Worm (Caenorhabditis elegans) whole organism, late embryonic: Measurements from ENCODE around the gene Y14H12B.2.

Experiments used
- C08G9.2 ChIP-seq: sonication (generic microtip); optimal IDR thresholded peaks from 2 replicates; lab custom pipeline; 2016; ENCODE audit warnings: mild to moderate bottlenecking, missing genetic modification characterization, moderate library complexity, missing compliant biosample characterization
- C38D4.7 ChIP-seq: fragments of 200-800 bp; sonication (Bioruptor generic); optimal IDR thresholded peaks from 2 replicates; lab custom pipeline; 2018; ENCODE audit warnings: mild to moderate bottlenecking, missing genetic modification characterization, moderate library complexity, missing compliant biosample characterization
- T23F11.4 ChIP-seq: fragments of 200-800 bp; sonication (Bioruptor generic); optimal IDR thresholded peaks from 2 replicates; lab custom pipeline; 2018; ENCODE audit warnings: mild to moderate bottlenecking, missing genetic modification characterization, missing compliant biosample characterization
- ama-1 ChIP-seq: fragments of 150-350 bp; optimal IDR thresholded peaks from 2 replicates; lab custom pipeline; 2014
- ceh-14 ChIP-seq: sonication (generic microtip); optimal IDR thresholded peaks from 2 replicates; lab custom pipeline; 2016; ENCODE audit warnings: missing genotype, missing genetic modification characterization, missing compliant biosample characterization
- ceh-2 ChIP-seq: sonication (generic microtip); optimal IDR thresholded peaks from 2 replicates; lab custom pipeline; 2016; ENCODE audit warnings: missing genotype, missing genetic modification characterization, missing compliant biosample characterization
- ceh-31 ChIP-seq: sonication (generic microtip); optimal IDR thresholded peaks from 2 replicates; lab custom pipeline; 2016; ENCODE audit warnings: missing genetic modification characterization, missing compliant biosample characterization
- ceh-34 ChIP-seq: sonication (generic microtip); optimal IDR thresholded peaks from 2 replicates; lab custom pipeline; 2016; ENCODE audit warnings: mild to moderate bottlenecking, missing genetic modification characterization, missing compliant biosample characterization
- ceh-45 ChIP-seq: fragments of 200-800 bp; sonication (Bioruptor generic); IDR thresholded peaks from 2 replicates; pipeline ENCODE4 v1.3.6; 2022; ENCODE audit warnings: missing genetic modification reagents, missing genetic modification characterization, missing compliant biosample characterization
- ceh-48 ChIP-seq: sonication (generic microtip); optimal IDR thresholded peaks from 2 replicates; lab custom pipeline; 2016; ENCODE audit warnings: missing genetic modification characterization, inconsistent platforms, missing compliant biosample characterization
- ceh-6 ChIP-seq: fragments of 200-800 bp; sonication (Bioruptor generic); optimal IDR thresholded peaks from 2 replicates; lab custom pipeline; 2018; ENCODE audit warnings: mild to moderate bottlenecking, missing genetic modification characterization, missing compliant biosample characterization
- dmd-4 ChIP-seq: sonication (generic microtip); optimal IDR thresholded peaks from 2 replicates; lab custom pipeline; 2016; ENCODE audit warnings: borderline replicate concordance, missing genetic modification characterization, missing compliant biosample characterization
- dve-1 ChIP-seq: sonication (generic microtip); optimal IDR thresholded peaks from 2 replicates; lab custom pipeline; 2017; ENCODE audit warnings: antibody characterized with exemption, mild to moderate bottlenecking, missing genetic modification characterization, missing compliant biosample characterization
- elt-4 ChIP-seq: sonication (generic microtip); optimal IDR thresholded peaks from 2 replicates; lab custom pipeline; 2016; ENCODE audit warnings: missing genetic modification characterization, missing compliant biosample characterization
- eyg-1 ChIP-seq: sonication (generic microtip); optimal IDR thresholded peaks from 2 replicates; lab custom pipeline; 2016; ENCODE audit warnings: missing genotype, missing genetic modification characterization, missing compliant biosample characterization
- fkh-10 ChIP-seq: fragments of 150-350 bp; optimal IDR thresholded peaks from 2 replicates; lab custom pipeline; 2014; ENCODE audit warnings: missing biosample characterization, missing genetic modification reagents, missing genetic modification characterization
- gmeb-2 ChIP-seq: sonication (generic microtip); optimal IDR thresholded peaks from 2 replicates; lab custom pipeline; 2016; ENCODE audit warnings: missing genetic modification characterization, inconsistent platforms, missing compliant biosample characterization
- hlh-8 ChIP-seq: sonication (generic microtip); optimal IDR thresholded peaks from 2 replicates; lab custom pipeline; 2016; ENCODE audit warnings: missing genotype, missing genetic modification characterization, missing compliant biosample characterization
- lin-11 ChIP-seq: fragments of 200-800 bp; sonication (Bioruptor generic); optimal IDR thresholded peaks from 2 replicates; lab custom pipeline; 2018; ENCODE audit warnings: mild to moderate bottlenecking, missing genetic modification characterization, missing compliant biosample characterization
- madf-2 ChIP-seq: sonication (generic microtip); optimal IDR thresholded peaks from 2 replicates; lab custom pipeline; 2017; ENCODE audit warnings: missing genetic modification characterization, missing compliant biosample characterization
- mec-3 ChIP-seq: sonication (generic microtip); optimal IDR thresholded peaks from 2 replicates; lab custom pipeline; 2016; ENCODE audit warnings: borderline replicate concordance, missing genetic modification characterization, missing compliant biosample characterization
- nfya-1 ChIP-seq: sonication (generic microtip); optimal IDR thresholded peaks from 2 replicates; lab custom pipeline; 2017; ENCODE audit warnings: missing genetic modification characterization, mild to moderate bottlenecking, missing compliant biosample characterization, antibody characterized with exemption, moderate library complexity
- pha-2 ChIP-seq: sonication (generic microtip); optimal IDR thresholded peaks from 2 replicates; lab custom pipeline; 2017; ENCODE audit warnings: mild to moderate bottlenecking, missing genetic modification characterization, missing compliant biosample characterization
- pha-4 ChIP-seq: fragments of 150-350 bp; optimal IDR thresholded peaks from 2 replicates; lab custom pipeline; 2018; ENCODE audit warnings: missing biosample characterization, missing genetic modification reagents, missing genetic modification characterization
- pqm-1 ChIP-seq: sonication (generic microtip); optimal IDR thresholded peaks from 2 replicates; lab custom pipeline; 2016; ENCODE audit warnings: missing genetic modification characterization, missing compliant biosample characterization
- sdc-2 ChIP-seq: sonication (generic microtip); optimal IDR thresholded peaks from 2 replicates; lab custom pipeline; 2016; ENCODE audit warnings: missing genotype, missing genetic modification characterization, missing compliant biosample characterization
- syd-9 ChIP-seq: sonication (generic microtip); optimal IDR thresholded peaks from 2 replicates; lab custom pipeline; 2016; ENCODE audit warnings: mild to moderate bottlenecking, missing genetic modification characterization, moderate library complexity, missing compliant biosample characterization
- tbx-7 ChIP-seq: sonication (generic microtip); optimal IDR thresholded peaks from 2 replicates; lab custom pipeline; 2016; ENCODE audit warnings: missing genotype, missing genetic modification characterization, missing compliant biosample characterization
- unc-42 ChIP-seq: sonication (generic microtip); optimal IDR thresholded peaks from 2 replicates; lab custom pipeline; 2016; ENCODE audit warnings: missing genotype, missing genetic modification characterization, missing compliant biosample characterization
- unc-55 ChIP-seq: sonication (generic microtip); optimal IDR thresholded peaks from 2 replicates; lab custom pipeline; 2017; ENCODE audit warnings: missing biosample characterization, missing genetic modification reagents, missing genetic modification characterization
- zip-5 ChIP-seq: sonication (generic microtip); optimal IDR thresholded peaks from 2 replicates; lab custom pipeline; 2016; ENCODE audit warnings: missing genetic modification characterization, missing compliant biosample characterization

The Y14H12B.2 gene

ce11 chrII:3968808-3969207 is 35.3 kb upstream of the Y14H12B.2 start:
- TF ChIP-seq madf-2 (tag; lab: Kevin White, UChicago) (no peak), zip-5 (tag; lab: Kevin White, UChicago) (no peak), tbx-7 (tag; lab: Kevin White, UChicago) (no peak), ceh-14 (tag; lab: Kevin White, UChicago) (no peak), hlh-8 (tag; lab: Kevin White, UChicago) (no peak), pha-4 (no peak), C38D4.7 (GFP tag; lab: Kevin White, UChicago) (no peak), gmeb-2 (tag; lab: Kevin White, UChicago) (no peak)
- TF ChIP-seq, all 69 proteins: peak for 0

- no peak for TF ChIP-seq unc-42
- TF ChIP-seq mec-3 = peak; percentile 34
These were observed 34.5 kb upstream of the Y14H12B.2 start for ce11 chrII:3968070-3968469.

ce11 chrII:3967061-3967460 is 33.5 kb upstream of the Y14H12B.2 start:
- no peak for TF ChIP-seq dmd-4 (tag; lab: Kevin White, UChicago)
- no peak for TF ChIP-seq eyg-1 (tag; lab: Kevin White, UChicago)
- no peak for TF ChIP-seq ama-1
- TF ChIP-seq ceh-48 (tag; lab: Kevin White, UChicago) = no peak
- TF ChIP-seq pha-2 = no peak
- TF ChIP-seq elt-4 = no peak
- no peak for TF ChIP-seq nfya-1 (tag; lab: Kevin White, UChicago)
- TF ChIP-seq ceh-31 (tag; lab: Kevin White, UChicago) = no peak
- no peak for TF ChIP-seq pqm-1 (tag; lab: Kevin White, UChicago)
- TF ChIP-seq mec-3 = no peak
- TF ChIP-seq fkh-10 (GFP tag; lab: Kevin White, UChicago) = no peak

ce11 chrII:3965665-3966416 is 32.3 kb upstream of the Y14H12B.2 start:
- TF ChIP-seq eyg-1 (tag; lab: Kevin White, UChicago) = no peak
- no peak for TF ChIP-seq unc-55 (GFP tag; lab: Kevin White, UChicago)
- no peak for TF ChIP-seq hlh-8 (tag; lab: Kevin White, UChicago)
- peak; percentile 88 for TF ChIP-seq nfya-1 (tag; lab: Kevin White, UChicago)
- no peak for TF ChIP-seq ceh-34 (tag; lab: Kevin White, UChicago)
- TF ChIP-seq dve-1 (tag; lab: Kevin White, UChicago) = no peak
- TF ChIP-seq, all 69 proteins: peak for 1

- TF ChIP-seq ceh-45 (GFP tag; lab: Robert Waterston, UW) (no peak), sdc-2 (tag; lab: Kevin White, UChicago) (peak; percentile 29), elt-4 (no peak)
These were observed 30.9 kb upstream of the Y14H12B.2 start for ce11 chrII:3964302-3964885.

ce11 chrII:3961256-3961655 is 27.7 kb upstream of the Y14H12B.2 start:
- TF ChIP-seq C08G9.2 (tag; lab: Kevin White, UChicago) (no peak), ceh-31 (tag; lab: Kevin White, UChicago) (peak; percentile 17)

ce11 chrII:3960276-3960675 is 26.7 kb upstream of the Y14H12B.2 start:
- TF ChIP-seq elt-4 (no peak), ceh-2 (no peak), pqm-1 (tag; lab: Kevin White, UChicago) (no peak), lin-11 (no peak), unc-42 (no peak), syd-9 (tag; lab: Kevin White, UChicago) (no peak), madf-2 (tag; lab: Kevin White, UChicago) (no peak), T23F11.4 (GFP tag; lab: Kevin White, UChicago) (no peak), ceh-6 (GFP tag; lab: Kevin White, UChicago) (no peak)
